Worm (Caenorhabditis elegans) whole organism, early embryonic: ENCODE measurements around the gene gpcp-2.

Experiments used
- B0310.2 ChIP-seq: sonication (generic microtip); optimal IDR thresholded peaks from 2 replicates; lab custom pipeline; 2016; ENCODE audit warnings: mild to moderate bottlenecking, missing genetic modification characterization, missing compliant biosample characterization
- F13C5.2 ChIP-seq: sonication (generic microtip); optimal IDR thresholded peaks from 2 replicates; lab custom pipeline; 2017; ENCODE audit warnings: mild to moderate bottlenecking, missing genetic modification characterization, inconsistent platforms, missing compliant biosample characterization
- aly-1 ChIP-seq: sonication (generic microtip); optimal IDR thresholded peaks from 2 replicates; lab custom pipeline; 2016; ENCODE audit warnings: missing genetic modification characterization, missing compliant biosample characterization
- ama-1 ChIP-seq: fragments of 150-350 bp; optimal IDR thresholded peaks from 2 replicates; lab custom pipeline; 2014
- ceh-13 ChIP-seq: fragments of 200-800 bp; sonication (Bioruptor generic); optimal IDR thresholded peaks from 2 replicates; lab custom pipeline; 2018; ENCODE audit warnings: mild to moderate bottlenecking, missing genetic modification characterization, missing compliant biosample characterization
- ceh-36 ChIP-seq: sonication (generic microtip); optimal IDR thresholded peaks from 2 replicates; lab custom pipeline; 2016; ENCODE audit warnings: missing genetic modification characterization, inconsistent platforms, missing compliant biosample characterization
- ets-7 ChIP-seq: sonication (generic microtip); optimal IDR thresholded peaks from 2 replicates; lab custom pipeline; 2016; ENCODE audit warnings: missing genotype, missing genetic modification characterization, missing compliant biosample characterization
- flt-1 ChIP-seq: fragments of 200-800 bp; sonication (Bioruptor generic); IDR thresholded peaks from 2 replicates; pipeline ENCODE4 v1.3.6; 2022; ENCODE audit warnings: missing genetic modification characterization, missing compliant biosample characterization
- hmbx-1 ChIP-seq: sonication (generic microtip); optimal IDR thresholded peaks from 2 replicates; lab custom pipeline; 2016; ENCODE audit warnings: mild to moderate bottlenecking, missing genetic modification characterization, missing compliant biosample characterization
- hmg-4 ChIP-seq: fragments of 200-800 bp; sonication (Bioruptor generic); optimal IDR thresholded peaks from 2 replicates; lab custom pipeline; 2018; ENCODE audit warnings: mild to moderate bottlenecking, missing genetic modification characterization, missing compliant biosample characterization
- hnd-1 ChIP-seq: sonication (generic microtip); optimal IDR thresholded peaks from 2 replicates; lab custom pipeline; 2016; ENCODE audit warnings: missing genetic modification characterization, missing compliant biosample characterization
- pes-1 ChIP-seq: fragments of 200-800 bp; sonication (Bioruptor generic); IDR thresholded peaks from 2 replicates; pipeline ENCODE4 v1.3.6; 2022; ENCODE audit warnings: missing genetic modification reagents, missing genetic modification characterization, missing compliant biosample characterization
- scrt-1 ChIP-seq: fragments of 200-800 bp; sonication (Bioruptor generic); IDR thresholded peaks from 2 replicates; pipeline ENCODE4 v1.3.6; 2022; ENCODE audit warnings: missing genetic modification characterization, missing compliant biosample characterization
- sea-1 ChIP-seq: fragments of 200-800 bp; sonication (Bioruptor generic); conservative IDR thresholded peaks from 2 replicates; pipeline ENCODE4 v1.3.6; 2022; ENCODE audit warnings: missing genetic modification characterization, missing compliant biosample characterization
- tbx-11 ChIP-seq: fragments of 200-800 bp; sonication (Bioruptor generic); IDR thresholded peaks from 2 replicates; pipeline ENCODE4 v1.3.6; 2022; ENCODE audit warnings: missing genetic modification characterization, missing compliant biosample characterization
- tbx-37 ChIP-seq: fragments of 200-800 bp; sonication (Bioruptor generic); conservative IDR thresholded peaks from 2 replicates; pipeline ENCODE4 v1.3.6; 2022; ENCODE audit warnings: missing genetic modification reagents, missing genetic modification characterization, missing compliant biosample characterization
- tra-4 ChIP-seq: sonication (generic microtip); optimal IDR thresholded peaks from 2 replicates; lab custom pipeline; 2017; ENCODE audit warnings: missing genetic modification characterization, missing compliant biosample characterization

gpcp-2 gene

ce11 chrII:8034008-8034407 is 39.2 kb downstream of the gpcp-2 start:
- TF ChIP-seq sea-1 (GFP tag; lab: Robert Waterston, UW), result no peak
- no peak for TF ChIP-seq flt-1
- TF ChIP-seq ets-7 (tag; lab: Kevin White, UChicago), result no peak
- no peak for TF ChIP-seq scrt-1 (GFP tag; lab: Robert Waterston, UW)
- no peak for TF ChIP-seq hmg-4
- TF ChIP-seq tbx-37 (GFP tag; lab: Robert Waterston, UW), result no peak
- no peak for TF ChIP-seq hnd-1 (tag; lab: Kevin White, UChicago)
- TF ChIP-seq ceh-36 (tag; lab: Kevin White, UChicago), result no peak
- TF ChIP-seq hmbx-1, result no peak
- no peak for TF ChIP-seq tra-4 (tag; lab: Kevin White, UChicago)
- no peak for TF ChIP-seq tbx-11 (GFP tag; lab: Robert Waterston, UW)
- TF ChIP-seq pes-1 (GFP tag; lab: Robert Waterston, UW), result no peak
- no peak for TF ChIP-seq B0310.2 (tag; lab: Kevin White, UChicago)
- no peak for TF ChIP-seq aly-1 (tag; lab: Kevin White, UChicago)
- TF ChIP-seq ama-1 (lab: Kevin White, UChicago), result no peak
- TF ChIP-seq F13C5.2 (tag; lab: Kevin White, UChicago), result no peak
- TF ChIP-seq ceh-13 (GFP tag; lab: Kevin White, UChicago), result no peak

ce11 chrII:8032657-8033056 is 40.5 kb downstream of the gpcp-2 start, which contains the start of gene nrf-6:
Gene nrf-6 (minus strand): TSS chrII:8032708.
- no peak for TF ChIP-seq tra-4 (tag; lab: Kevin White, UChicago)
- TF ChIP-seq scrt-1 (GFP tag; lab: Robert Waterston, UW), result no peak
- TF ChIP-seq hmg-4, result no peak
- TF ChIP-seq hnd-1 (tag; lab: Kevin White, UChicago), result no peak
- TF ChIP-seq ceh-36 (tag; lab: Kevin White, UChicago), result no peak
- TF ChIP-seq tbx-37 (GFP tag; lab: Robert Waterston, UW), result no peak
- no peak for TF ChIP-seq ceh-13 (GFP tag; lab: Kevin White, UChicago)
- TF ChIP-seq F13C5.2 (tag; lab: Kevin White, UChicago), result no peak

- TF ChIP-seq hmbx-1, result no peak
- no peak for TF ChIP-seq F13C5.2 (tag; lab: Kevin White, UChicago)
- no peak for TF ChIP-seq pes-1 (GFP tag; lab: Robert Waterston, UW)
- no peak for TF ChIP-seq aly-1 (tag; lab: Kevin White, UChicago)
- TF ChIP-seq flt-1, result no peak
- no peak for TF ChIP-seq ama-1 (lab: Kevin White, UChicago)
- TF ChIP-seq B0310.2 (tag; lab: Kevin White, UChicago), result no peak
- TF ChIP-seq tbx-37 (GFP tag; lab: Robert Waterston, UW), result no peak
- TF ChIP-seq hmg-4, result no peak
- TF ChIP-seq ceh-13 (GFP tag; lab: Kevin White, UChicago), result no peak
- no peak for TF ChIP-seq ceh-36 (tag; lab: Kevin White, UChicago)
- no peak for TF ChIP-seq tra-4 (tag; lab: Kevin White, UChicago)
- TF ChIP-seq hnd-1 (tag; lab: Kevin White, UChicago), result no peak
- TF ChIP-seq scrt-1 (GFP tag; lab: Robert Waterston, UW), result no peak
- TF ChIP-seq sea-1 (GFP tag; lab: Robert Waterston, UW), result no peak
- TF ChIP-seq tbx-11 (GFP tag; lab: Robert Waterston, UW), result no peak
- TF ChIP-seq ets-7 (tag; lab: Kevin White, UChicago), result no peak
These were observed 44.4 kb downstream of the gpcp-2 start for ce11 chrII:8028730-8029129.

ce11 chrII:8028246-8028694 is 44.9 kb downstream of the gpcp-2 start:
- TF ChIP-seq tbx-11 (GFP tag; lab: Robert Waterston, UW) (no peak), ceh-13 (GFP tag; lab: Kevin White, UChicago) (no peak), tra-4 (tag; lab: Kevin White, UChicago) (no peak), scrt-1 (GFP tag; lab: Robert Waterston, UW) (peak; percentile 59; the same call in 1 of the 2 replicates), pes-1 (GFP tag; lab: Robert Waterston, UW) (peak; percentile 24; the same call in 1 of the 2 replicates), flt-1 (no peak), ama-1 (lab: Kevin White, UChicago) (no peak), B0310.2 (tag; lab: Kevin White, UChicago) (peak; percentile 26), sea-1 (GFP tag; lab: Robert Waterston, UW) (no peak; the same call in 1 of the 2 replicates), F13C5.2 (tag; lab: Kevin White, UChicago) (peak; percentile 63), ets-7 (tag; lab: Kevin White, UChicago) (peak; percentile 35), tbx-37 (GFP tag; lab: Robert Waterston, UW) (no peak), hnd-1 (tag; lab: Kevin White, UChicago) (no peak), ceh-36 (tag; lab: Kevin White, UChicago) (no peak), hmg-4 (peak; percentile 95), hmbx-1 (no peak), aly-1 (tag; lab: Kevin White, UChicago) (peak; percentile 80)

ce11 chrII:8027663-8028062 is 45.5 kb downstream of the gpcp-2 start, which contains the start of gene swsn-7:
Gene swsn-7 (minus strand): TSS chrII:8027763.
- TF ChIP-seq tra-4 (tag; lab: Kevin White, UChicago), result no peak
- TF ChIP-seq F13C5.2 (tag; lab: Kevin White, UChicago), result no peak
- no peak for TF ChIP-seq B0310.2 (tag; lab: Kevin White, UChicago)
- no peak for TF ChIP-seq hmbx-1
- TF ChIP-seq ets-7 (tag; lab: Kevin White, UChicago), result no peak
- TF ChIP-seq pes-1 (GFP tag; lab: Robert Waterston, UW), result no peak
- no peak for TF ChIP-seq sea-1 (GFP tag; lab: Robert Waterston, UW)
- no peak for TF ChIP-seq ceh-13 (GFP tag; lab: Kevin White, UChicago)
- TF ChIP-seq hmg-4, result no peak
- no peak for TF ChIP-seq ama-1 (lab: Kevin White, UChicago)
- TF ChIP-seq scrt-1 (GFP tag; lab: Robert Waterston, UW), result no peak
- TF ChIP-seq tbx-37 (GFP tag; lab: Robert Waterston, UW), result no peak
- no peak for TF ChIP-seq aly-1 (tag; lab: Kevin White, UChicago)
- TF ChIP-seq ceh-36 (tag; lab: Kevin White, UChicago), result no peak
- TF ChIP-seq hnd-1 (tag; lab: Kevin White, UChicago), result no peak
- TF ChIP-seq flt-1, result no peak

ce11 chrII:8022461-8022860 is 50.7 kb downstream of the gpcp-2 start, which contains the start of gene hda-2:
Gene hda-2 (minus strand): TSS chrII:8022561.
- no peak for TF ChIP-seq F13C5.2 (tag; lab: Kevin White, UChicago)
- TF ChIP-seq B0310.2 (tag; lab: Kevin White, UChicago), result no peak
